Fruit fly (Drosophila melanogaster): ENCODE results near the gene Timp.

Gene Timp

DNA sequence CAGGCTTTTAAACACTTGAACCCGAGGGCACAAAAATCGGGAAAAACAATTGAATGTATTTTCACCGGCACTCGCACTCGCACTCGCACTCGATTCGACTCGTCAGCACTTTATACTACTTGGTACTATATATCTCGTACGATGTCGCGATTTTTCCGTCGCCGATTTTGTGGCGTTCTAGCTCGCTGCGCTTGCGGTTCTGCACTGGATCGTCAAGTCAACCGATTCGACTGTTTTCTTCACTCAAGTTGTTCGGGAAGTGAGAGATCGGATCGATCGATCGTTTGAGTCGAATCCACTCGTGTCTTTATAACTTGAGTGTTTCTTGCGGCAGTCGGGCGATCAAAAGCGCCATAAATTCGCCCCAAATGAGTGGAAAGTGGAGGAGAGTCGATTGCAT, at the start of gene Timp:
Gene Timp, minus strand, starts transcription at position 209 of the 400 bp plus-strand sequence.
- TF ChIP-seq CG6272 (GFP tag; IDR thresholded peaks at IDR 0.05): no peak
- no peak for TF ChIP-seq Fer2 (tag; optimal IDR thresholded peaks at IDR 0.05)
- TF ChIP-seq CG4282 (GFP tag; optimal IDR thresholded peaks at IDR 0.05): no peak
- TF ChIP-seq Med (GFP tag): peak; percentile 61
- no peak for TF ChIP-seq Rx (GFP tag; IDR thresholded peaks at IDR 0.05)
- TF ChIP-seq Elba2 (GFP tag; optimal IDR thresholded peaks at IDR 0.05): no peak
- no peak for TF ChIP-seq B-H2 (GFP tag; optimal IDR thresholded peaks at IDR 0.05)
- TF ChIP-seq NK7.1 (GFP tag; optimal IDR thresholded peaks at IDR 0.05): no peak
- no peak for TF ChIP-seq stc (GFP tag; IDR thresholded peaks at IDR 0.05)
- TF ChIP-seq tll (GFP tag; optimal IDR thresholded peaks at IDR 0.05): no peak
- peak; percentile 97 for TF ChIP-seq z (GFP tag; IDR thresholded peaks at IDR 0.05)
- no peak for TF ChIP-seq jing (GFP tag; optimal IDR thresholded peaks at IDR 0.05)
- peak; percentile 9; the same call in 1 of the 2 replicates for TF ChIP-seq CG13287 (GFP tag; IDR thresholded peaks at IDR 0.05; ENCODE audit: partially characterized antibody)
- no peak for TF ChIP-seq toy (GFP tag; IDR thresholded peaks at IDR 0.05)
- no peak for TF ChIP-seq CG2199 (GFP tag; IDR thresholded peaks at IDR 0.05)
- TF ChIP-seq grn (GFP tag; optimal IDR thresholded peaks at IDR 0.05): no peak
- TF ChIP-seq Sox100B (GFP tag; optimal IDR thresholded peaks at IDR 0.05): no peak
- TF ChIP-seq CG15696 (tag; optimal IDR thresholded peaks at IDR 0.05): no peak
- no peak for TF ChIP-seq CG5953 (GFP tag; IDR thresholded peaks at IDR 0.05)
- TF ChIP-seq zen2 (GFP tag; IDR thresholded peaks at IDR 0.05; ENCODE audit: partially characterized antibody): peak; percentile 25; the same call in 1 of the 3 replicates
- no peak for TF ChIP-seq CG6683 (GFP tag; optimal IDR thresholded peaks at IDR 0.05)
- TF ChIP-seq CG7786 (GFP tag; optimal IDR thresholded peaks at IDR 0.05): no peak
- TF ChIP-seq amos (GFP tag; IDR thresholded peaks at IDR 0.05; ENCODE audit: partially characterized antibody): peak; percentile 38; the same call in 1 of the 2 replicates
- no peak for TF ChIP-seq CG6175 (GFP tag; IDR thresholded peaks at IDR 0.05)
- no peak for TF ChIP-seq D (optimal IDR thresholded peaks at IDR 0.05)
- TF ChIP-seq D (GFP tag; optimal IDR thresholded peaks at IDR 0.05): no peak
- no peak for TF ChIP-seq nerfin-2 (GFP tag; IDR thresholded peaks at IDR 0.05; ENCODE audit: partially characterized antibody)
- no peak for TF ChIP-seq ap (GFP tag; IDR thresholded peaks at IDR 0.05)
- TF ChIP-seq Jarid2 (GFP tag; optimal IDR thresholded peaks at IDR 0.05): peak; percentile 66
- no peak for TF ChIP-seq chm (GFP tag; IDR thresholded peaks at IDR 0.05)
- TF ChIP-seq hb (GFP tag; IDR thresholded peaks at IDR 0.05; ENCODE audit: partially characterized antibody): no peak
- TF ChIP-seq NfI (GFP tag; optimal IDR thresholded peaks at IDR 0.05): no peak
- TF ChIP-seq Atf6 (GFP tag; IDR thresholded peaks at IDR 0.05): 0 out of 2 replicates have a peak, but pooled peaks have one; percentile 7
- no peak for TF ChIP-seq Atf3 (GFP tag; optimal IDR thresholded peaks at IDR 0.05)
- TF ChIP-seq CG6654 (GFP tag; optimal IDR thresholded peaks at IDR 0.05): no peak
- TF ChIP-seq Deaf1 (tag; optimal IDR thresholded peaks at IDR 0.05): peak; percentile 97
- no peak for TF ChIP-seq CG3726 (GFP tag; IDR thresholded peaks at IDR 0.05)
- TF ChIP-seq chif (GFP tag; optimal IDR thresholded peaks at IDR 0.05): no peak
- peak; percentile 33; the same call in 1 of the 4 replicates for TF ChIP-seq chinmo (GFP tag; IDR thresholded peaks at IDR 0.05; ENCODE audit: partially characterized antibody)
- no peak for TF ChIP-seq pb (GFP tag; optimal IDR thresholded peaks at IDR 0.05)
- peak; percentile 49; the same call in 1 of the 2 replicates for TF ChIP-seq bbx (GFP tag; IDR thresholded peaks at IDR 0.05; ENCODE audit: partially characterized antibody)
- no peak for TF ChIP-seq Spps (tag; optimal IDR thresholded peaks at IDR 0.05)
- TF ChIP-seq Bgb (GFP tag; IDR thresholded peaks at IDR 0.05; ENCODE audit: partially characterized antibody): peak; percentile 46
- no peak for TF ChIP-seq CG14710 (tag; optimal IDR thresholded peaks at IDR 0.05)
- no peak for TF ChIP-seq gsb-n (tag; optimal IDR thresholded peaks at IDR 0.05)
- TF ChIP-seq CG4854 (GFP tag; optimal IDR thresholded peaks at IDR 0.05): no peak
- TF ChIP-seq Doc3 (GFP tag; IDR thresholded peaks at IDR 0.05; ENCODE audit: partially characterized antibody): no peak
- no peak for TF ChIP-seq dpn (GFP tag; optimal IDR thresholded peaks at IDR 0.05)
- no peak for TF ChIP-seq HLHmδ (GFP tag; optimal IDR thresholded peaks at IDR 0.05)
- no peak for TF ChIP-seq NC2α (GFP tag; optimal IDR thresholded peaks at IDR 0.05)
- no peak for TF ChIP-seq row (GFP tag; IDR thresholded peaks at IDR 0.05)
